Worm (Caenorhabditis elegans) whole organism, L4/young adult: Measurements from ENCODE around the gene dyf-3.
"Not testable (repeated sequence)": the region's sequence is repeated elsewhere in the genome, so short reads cannot be mapped to it uniquely, and the experiment has no call there.

Source experiments
- W03F9.2 ChIP-seq: fragments of 150-350 bp; optimal IDR thresholded peaks from 2 replicates; lab custom pipeline; 2014; ENCODE audit warnings: missing biosample characterization, missing genetic modification characterization
- dao-5 ChIP-seq: sonication (generic microtip); optimal IDR thresholded peaks from 2 replicates; lab custom pipeline; 2016; ENCODE audit warnings: missing genotype, missing genetic modification characterization, moderate library complexity, missing compliant biosample characterization
- him-1 ChIP-seq: sonication (generic microtip); optimal IDR thresholded peaks from 2 replicates; lab custom pipeline; 2016; ENCODE audit warnings: missing genotype, missing genetic modification reagents, missing genetic modification characterization, missing compliant biosample characterization

dyf-3 gene

ce11 chrIV:3398078-3398477 lies 953 bp downstream of the dyf-3 start:
- TF ChIP-seq him-1 (tag; lab: Kevin White, UChicago) (no peak), dao-5 (tag; lab: Kevin White, UChicago) (no peak), W03F9.2 (tag; lab: Kevin White, UChicago) (no peak)

ce11 chrIV:3395581-3395980 lies 3.5 kb downstream of the dyf-3 start, which contains the start of gene C04C3.14:
Gene C04C3.14 (plus strand): TSS chrIV:3395881.
- TF ChIP-seq W03F9.2 (tag; lab: Kevin White, UChicago) = no peak
- TF ChIP-seq him-1 (tag; lab: Kevin White, UChicago) = no peak
- TF ChIP-seq dao-5 (tag; lab: Kevin White, UChicago) = no peak

- TF ChIP-seq him-1, W03F9.2, dao-5 (tag; lab: Kevin White, UChicago): not testable (repeated sequence)
These were observed 5.0 kb downstream of the dyf-3 start, which contains the start of gene C04C3.4 for ce11 chrIV:3394066-3394465. Gene C04C3.4 (plus strand): TSS chrIV:3394366.

ce11 chrIV:3389999-3390398 lies 9.0 kb downstream of the dyf-3 start, which contains the start of gene B0546.5:
Gene B0546.5 (minus strand): TSS chrIV:3390099.
- not testable (repeated sequence) for TF ChIP-seq W03F9.2, him-1, dao-5 (tag; lab: Kevin White, UChicago)

- TF ChIP-seq W03F9.2 (tag; lab: Kevin White, UChicago) = no peak
- no peak for TF ChIP-seq dao-5 (tag; lab: Kevin White, UChicago)
- no peak for TF ChIP-seq him-1 (tag; lab: Kevin White, UChicago)
These were observed 12.3 kb downstream of the dyf-3 start for ce11 chrIV:3386504-3387290.

ce11 chrIV:3385337-3386215 lies 13.5 kb downstream of the dyf-3 start, which contains the start of gene mai-2:
Gene mai-2 (plus strand): TSS chrIV:3385910.
- TF ChIP-seq W03F9.2 (tag; lab: Kevin White, UChicago) = no peak
- no peak for TF ChIP-seq him-1 (tag; lab: Kevin White, UChicago)
- no peak for TF ChIP-seq dao-5 (tag; lab: Kevin White, UChicago)

- TF ChIP-seq him-1 (tag; lab: Kevin White, UChicago) = peak; percentile 28
- TF ChIP-seq dao-5 (tag; lab: Kevin White, UChicago) = no peak
- peak; percentile 34 for TF ChIP-seq W03F9.2 (tag; lab: Kevin White, UChicago)
These were observed 14.4 kb downstream of the dyf-3 start for ce11 chrIV:3384593-3384992.

ce11 chrIV:3384047-3384446 lies 15.0 kb downstream of the dyf-3 start, which contains the start of gene B0546.4:
Gene B0546.4 (minus strand): TSS chrIV:3384147.
- TF ChIP-seq W03F9.2 (tag; lab: Kevin White, UChicago) (no peak), dao-5 (tag; lab: Kevin White, UChicago) (no peak), him-1 (tag; lab: Kevin White, UChicago) (no peak)

ce11 chrIV:3383203-3383602 lies 15.8 kb downstream of the dyf-3 start:
- TF ChIP-seq him-1 (tag; lab: Kevin White, UChicago) (no peak), W03F9.2 (tag; lab: Kevin White, UChicago) (no peak), dao-5 (tag; lab: Kevin White, UChicago) (no peak)

- TF ChIP-seq W03F9.2 (tag; lab: Kevin White, UChicago) = no peak
- TF ChIP-seq him-1 (tag; lab: Kevin White, UChicago) = no peak
- TF ChIP-seq dao-5 (tag; lab: Kevin White, UChicago) = no peak
These were observed 16.6 kb downstream of the dyf-3 start, which contains the start of gene B0546.3 for ce11 chrIV:3382338-3382907. Gene B0546.3 (minus strand): TSS chrIV:3382841.

ce11 chrIV:3378080-3378804 lies 20.8 kb downstream of the dyf-3 start, which contains the start of gene otub-4:
Gene otub-4 (minus strand): TSS chrIV:3378130.
- TF ChIP-seq dao-5 (tag; lab: Kevin White, UChicago) (no peak), him-1 (tag; lab: Kevin White, UChicago) (no peak), W03F9.2 (tag; lab: Kevin White, UChicago) (no peak)

ce11 chrIV:3373370-3373769 lies 25.7 kb downstream of the dyf-3 start:
- TF ChIP-seq dao-5 (tag; lab: Kevin White, UChicago) = no peak
